Fruit fly (Drosophila melanogaster) whole organism, embryonic: ENCODE data around the gene scaf6.

Experiments used
- B-H1 ChIP-seq: fragments of 200-800 bp; sonication (Bioruptor generic); IDR thresholded peaks from 3 replicates; pipeline ENCODE4 v1.3.6; 2022; ENCODE audit warnings: missing biosample characterization, missing genetic modification characterization
- CG1024 ChIP-seq: fragments of 200-800 bp; sonication (Bioruptor generic); IDR thresholded peaks from 2 replicates; pipeline ENCODE4 v1.3.6; 2022; ENCODE audit warnings: missing biosample characterization, missing genetic modification characterization
- CG10565 ChIP-seq: fragments of 200-800 bp; sonication (Bioruptor generic); optimal IDR thresholded peaks from 3 replicates; lab custom pipeline; 2016; ENCODE audit warnings: missing biosample characterization, mild to moderate bottlenecking, missing genetic modification characterization
- CG11695 ChIP-seq: fragments of 200-800 bp; sonication (Bioruptor generic); IDR thresholded peaks from 3 replicates; pipeline ENCODE4 v1.3.6; 2022; ENCODE audit warnings: missing biosample characterization, missing genetic modification characterization
- CG12942 ChIP-seq: fragments of 200-800 bp; sonication (Bioruptor generic); optimal IDR thresholded peaks from 3 replicates; lab custom pipeline; 2016; ENCODE audit warnings: missing biosample characterization, missing genetic modification characterization
- CG13287 ChIP-seq: fragments of 200-800 bp; sonication (Bioruptor generic); IDR thresholded peaks from 2 replicates; pipeline ENCODE4 v1.3.6; 2022; ENCODE audit warnings: missing biosample characterization, missing genetic modification characterization; ENCODE audit not compliant: partially characterized antibody
- CG13296 ChIP-seq: fragments of 200-800 bp; sonication (Bioruptor generic); optimal IDR thresholded peaks from 3 replicates; lab custom pipeline; 2018; ENCODE audit warnings: missing biosample characterization, mild to moderate bottlenecking, missing genetic modification characterization
- CG14441 ChIP-seq: fragments of 200-800 bp; sonication (Bioruptor generic); IDR thresholded peaks from 2 replicates; pipeline ENCODE4 v1.3.6; 2022; ENCODE audit warnings: missing biosample characterization, missing genetic modification characterization
- CG1602 ChIP-seq: fragments of 200-800 bp; sonication (Bioruptor generic); optimal IDR thresholded peaks from 3 replicates; lab custom pipeline; 2016; ENCODE audit warnings: missing biosample characterization, missing genetic modification characterization
- CG16815 ChIP-seq: fragments of 200-800 bp; sonication (Bioruptor generic); optimal IDR thresholded peaks from 3 replicates; lab custom pipeline; 2017; ENCODE audit warnings: missing biosample characterization, mild to moderate bottlenecking, missing genetic modification characterization
- CG17359 ChIP-seq: fragments of 200-800 bp; sonication (Bioruptor generic); optimal IDR thresholded peaks from 3 replicates; lab custom pipeline; 2018; ENCODE audit warnings: missing biosample characterization, mild to moderate bottlenecking, missing genetic modification characterization, moderate library complexity
- CG17612 ChIP-seq: fragments of 200-800 bp; sonication (Bioruptor generic); IDR thresholded peaks from 2 replicates; pipeline ENCODE4 v1.3.6; 2022; ENCODE audit warnings: missing biosample characterization, missing genetic modification characterization
- CG17912 ChIP-seq: fragments of 200-800 bp; sonication (Bioruptor generic); optimal IDR thresholded peaks from 2 replicates; lab custom pipeline; 2018; ENCODE audit warnings: missing biosample characterization, mild to moderate bottlenecking, missing genetic modification characterization
- CG18262 ChIP-seq: fragments of 200-800 bp; optimal IDR thresholded peaks from 3 replicates; lab custom pipeline; 2019; ENCODE audit warnings: missing biosample characterization, mild to moderate bottlenecking, missing genetic modification characterization, moderate library complexity
- CG2875 ChIP-seq: fragments of 200-800 bp; sonication (Bioruptor generic); optimal IDR thresholded peaks from 2 replicates; lab custom pipeline; 2017; ENCODE audit warnings: missing biosample characterization, mild to moderate bottlenecking, missing genetic modification characterization, missing genetic modification reagents
- CG31388 ChIP-seq: fragments of 200-800 bp; sonication (Bioruptor generic); optimal IDR thresholded peaks from 2 replicates; lab custom pipeline; 2016; ENCODE audit warnings: missing biosample characterization, missing genetic modification characterization
- CG3163 ChIP-seq: fragments of 200-800 bp; sonication (Bioruptor generic); optimal IDR thresholded peaks from 3 replicates; lab custom pipeline; 2016; ENCODE audit warnings: missing biosample characterization, missing genetic modification characterization
- CG34376 ChIP-seq: fragments of 200-800 bp; sonication (Bioruptor generic); optimal IDR thresholded peaks from 2 replicates; lab custom pipeline; 2018; ENCODE audit warnings: missing biosample characterization, mild to moderate bottlenecking, missing genetic modification characterization
- CG3847 ChIP-seq: fragments of 200-800 bp; sonication (Bioruptor generic); IDR thresholded peaks from 2 replicates; pipeline ENCODE4 v1.3.6; 2022; ENCODE audit warnings: missing biosample characterization, missing genetic modification characterization
- CG4360 ChIP-seq: fragments of 200-800 bp; sonication (Bioruptor generic); IDR thresholded peaks from 2 replicates; pipeline ENCODE4 v1.3.6; 2022; ENCODE audit warnings: missing biosample characterization, missing genetic modification characterization
- CG4854 ChIP-seq: fragments of 200-800 bp; sonication (Bioruptor generic); optimal IDR thresholded peaks from 2 replicates; lab custom pipeline; 2016; ENCODE audit warnings: missing biosample characterization, missing genetic modification characterization, inconsistent platforms
- CG6813 ChIP-seq: fragments of 200-800 bp; sonication (Bioruptor generic); optimal IDR thresholded peaks from 2 replicates; lab custom pipeline; 2017; ENCODE audit warnings: missing biosample characterization, missing genetic modification characterization, mild to moderate bottlenecking, moderate library complexity, missing genetic modification reagents
- CG8281 ChIP-seq: fragments of 200-800 bp; sonication (Bioruptor generic); optimal IDR thresholded peaks from 2 replicates; lab custom pipeline; 2018; ENCODE audit warnings: missing biosample characterization, mild to moderate bottlenecking, missing genetic modification characterization, moderate library complexity
- CG9797 ChIP-seq: fragments of 200-800 bp; sonication (Bioruptor generic); optimal IDR thresholded peaks from 3 replicates; lab custom pipeline; 2018; ENCODE audit warnings: missing biosample characterization, mild to moderate bottlenecking, missing genetic modification characterization
- Camta ChIP-seq: fragments of 200-800 bp; sonication (Bioruptor generic); optimal IDR thresholded peaks from 2 replicates; lab custom pipeline; 2016; ENCODE audit warnings: missing biosample characterization, missing genetic modification characterization
- CkIIα-i1 ChIP-seq: fragments of 200-800 bp; sonication (Bioruptor generic); IDR thresholded peaks from 2 replicates; pipeline ENCODE4 v1.3.6; 2022; ENCODE audit warnings: missing biosample characterization, missing genetic modification characterization
- Dbx ChIP-seq: fragments of 200-800 bp; sonication (Bioruptor generic); IDR thresholded peaks from 3 replicates; pipeline ENCODE4 v1.3.6; 2022; ENCODE audit warnings: missing biosample characterization, missing genetic modification characterization
- E2f1 ChIP-seq: fragments of 200-800 bp; sonication (Bioruptor generic); IDR thresholded peaks from 2 replicates; pipeline ENCODE4 v1.3.6; 2022; ENCODE audit warnings: missing biosample characterization, missing genetic modification characterization
- Gug ChIP-seq: fragments of 200-800 bp; sonication (Bioruptor generic); IDR thresholded peaks from 4 replicates; pipeline ENCODE4 v1.3.6; 2022; ENCODE audit warnings: missing biosample characterization, missing genetic modification characterization
- Hand ChIP-seq: fragments of 200-800 bp; sonication (Bioruptor generic); optimal IDR thresholded peaks from 2 replicates; lab custom pipeline; 2017; ENCODE audit warnings: mild to moderate bottlenecking, missing biosample characterization, missing genetic modification reagents, missing genetic modification characterization
- MESR4 ChIP-seq: fragments of 200-800 bp; sonication (Bioruptor generic); optimal IDR thresholded peaks from 2 replicates; lab custom pipeline; 2018; ENCODE audit warnings: missing biosample characterization, mild to moderate bottlenecking, missing genetic modification characterization, moderate library complexity
- NK7.1 ChIP-seq: fragments of 200-800 bp; sonication (Bioruptor generic); optimal IDR thresholded peaks from 3 replicates; lab custom pipeline; 2016; ENCODE audit warnings: missing biosample characterization, missing genetic modification characterization
- Ravus ChIP-seq: fragments of 200-800 bp; sonication (Bioruptor generic); IDR thresholded peaks from 2 replicates; pipeline ENCODE4 v1.3.6; 2022; ENCODE audit warnings: missing biosample characterization, missing genetic modification characterization
- cas ChIP-seq: fragments of 200-800 bp; sonication (Bioruptor generic); IDR thresholded peaks from 2 replicates; pipeline ENCODE4 v1.3.6; 2022; ENCODE audit warnings: missing biosample characterization, missing genetic modification characterization
- caup ChIP-seq: fragments of 200-800 bp; sonication (Bioruptor generic); optimal IDR thresholded peaks from 3 replicates; lab custom pipeline; 2017; ENCODE audit warnings: missing biosample characterization, mild to moderate bottlenecking, missing genetic modification characterization, moderate library complexity; ENCODE audit not compliant: severe bottlenecking
- dm ChIP-seq: fragments of 200-800 bp; sonication (Bioruptor generic); optimal IDR thresholded peaks from 3 replicates; lab custom pipeline; 2016; ENCODE audit warnings: missing biosample characterization, missing genetic modification characterization
- fu2 ChIP-seq: fragments of 200-800 bp; sonication (Bioruptor generic); optimal IDR thresholded peaks from 2 replicates; lab custom pipeline; 2016; ENCODE audit warnings: missing biosample characterization, missing genetic modification characterization
- gem ChIP-seq: fragments of 200-800 bp; sonication (Bioruptor generic); optimal IDR thresholded peaks from 2 replicates; lab custom pipeline; 2019; ENCODE audit warnings: missing biosample characterization, mild to moderate bottlenecking, missing genetic modification characterization, moderate library complexity
- ind ChIP-seq: fragments of 200-800 bp; sonication (Bioruptor generic); optimal IDR thresholded peaks from 3 replicates; lab custom pipeline; 2016; ENCODE audit warnings: missing biosample characterization, missing genetic modification characterization
- insv ChIP-seq, 2 experiments: fragments of 200-800 bp; sonication (Bioruptor generic); optimal IDR thresholded peaks; 3 replicates each; lab custom pipeline; 2016 to 2018; ENCODE audit warnings: missing biosample characterization in 2 of 2, missing genetic modification characterization in 2 of 2
- inv ChIP-seq: fragments of 200-800 bp; sonication (Bioruptor generic); IDR thresholded peaks from 2 replicates; pipeline ENCODE4 v1.3.6; 2022; ENCODE audit warnings: missing biosample characterization, missing genetic modification characterization; ENCODE audit not compliant: partially characterized antibody
- lola ChIP-seq, 3 experiments: fragments of >200 bp in 2 of 3; fragments of 200-800 bp in 1 of 3; sonication (Bioruptor generic) in 1 of 3; optimal IDR thresholded peaks; 2 replicates each; lab custom pipeline; 2017 to 2019; ENCODE audit warnings: missing biosample characterization in 3 of 3, missing genetic modification characterization in 3 of 3, mild to moderate bottlenecking in 1 of 3, moderate library complexity in 1 of 3
- pum ChIP-seq: fragments of 200-800 bp; sonication (Bioruptor generic); optimal IDR thresholded peaks from 2 replicates; lab custom pipeline; 2016; ENCODE audit warnings: missing biosample characterization, missing genetic modification characterization
- run ChIP-seq: fragments of 200-800 bp; sonication (Bioruptor generic); optimal IDR thresholded peaks from 3 replicates; lab custom pipeline; 2018; ENCODE audit warnings: missing biosample characterization, mild to moderate bottlenecking, missing genetic modification characterization
- shn ChIP-seq: fragments of 200-800 bp; sonication (Bioruptor generic); optimal IDR thresholded peaks from 3 replicates; lab custom pipeline; 2016; ENCODE audit warnings: missing biosample characterization, missing genetic modification characterization
- sna ChIP-seq: fragments of 200-800 bp; sonication (Bioruptor generic); IDR thresholded peaks from 2 replicates; pipeline ENCODE4 v1.3.6; 2022; ENCODE audit warnings: missing biosample characterization, missing genetic modification characterization; ENCODE audit not compliant: partially characterized antibody
- tin ChIP-seq: fragments of 200-800 bp; sonication (Bioruptor generic); optimal IDR thresholded peaks from 3 replicates; lab custom pipeline; 2016; ENCODE audit warnings: missing biosample characterization, missing genetic modification characterization
- wdn ChIP-seq: fragments of 200-800 bp; sonication (Bioruptor generic); IDR thresholded peaks from 2 replicates; pipeline ENCODE4 v1.3.6; 2022; ENCODE audit warnings: missing biosample characterization, missing genetic modification characterization
- wor ChIP-seq: fragments of 200-800 bp; sonication (Bioruptor generic); IDR thresholded peaks from 2 replicates; pipeline ENCODE4 v1.3.6; 2022; ENCODE audit warnings: missing biosample characterization, missing genetic modification characterization
- yki ChIP-seq: fragments of >200 bp; optimal IDR thresholded peaks from 3 replicates; lab custom pipeline; 2018

Gene scaf6

dm6 chr3L:17004218-17004759 lies 38.1 kb downstream of the scaf6 start (continued):
- TF ChIP-seq MESR4 (GFP tag; lab: Kevin White, UChicago) (no peak), CG9797 (GFP tag; lab: Kevin White, UChicago) (peak; percentile 18), CG17359 (tag; lab: Kevin White, UChicago) (peak; percentile 72), lola (GFP tag; optimal IDR thresholded peaks at IDR 0.05; lab: Kevin White, UChicago) (peak in 1 of 3 experiments; percentile 61), Gug (peak; percentile 79), B-H1 (GFP tag; lab: Robert Waterston, UW) (peak; percentile 73), CG6813 (GFP tag; lab: Kevin White, UChicago) (peak; percentile 60), CG13287 (GFP tag; lab: Robert Waterston, UW) (no peak), dm (GFP tag; lab: Kevin White, UChicago) (peak; percentile 73), E2f1 (peak; percentile 80), CG13296 (GFP tag; lab: Kevin White, UChicago) (peak; percentile 34), insv (GFP tag; optimal IDR thresholded peaks at IDR 0.05; lab: Kevin White, UChicago) (peak in 1 of 2 experiments; percentile 21), shn (GFP tag; lab: Kevin White, UChicago) (peak; percentile 92), CG12942 (GFP tag; lab: Kevin White, UChicago) (peak; percentile 74), tin (GFP tag; lab: Kevin White, UChicago) (peak; percentile 83), Camta (GFP tag; lab: Kevin White, UChicago) (peak; percentile 90), CkIIα-i1 (peak; percentile 60; the same call in 1 of the 2 replicates), CG34376 (GFP tag; lab: Kevin White, UChicago) (peak; percentile 61), yki (lab: Kevin White, UChicago) (no peak), CG3163 (GFP tag; lab: Kevin White, UChicago) (peak; percentile 76), sna (GFP tag; lab: Robert Waterston, UW) (no peak), Dbx (GFP tag; lab: Robert Waterston, UW) (peak; percentile 83), inv (peak; percentile 36; the same call in 1 of the 2 replicates), CG1024 (GFP tag; lab: Robert Waterston, UW) (peak; percentile 58; the same call in 1 of the 2 replicates), wor (GFP tag; lab: Robert Waterston, UW) (peak; percentile 64), CG17912 (no peak), Hand (GFP tag; lab: Kevin White, UChicago) (peak; percentile 76), cas (GFP tag; lab: Robert Waterston, UW) (peak; percentile 56; the same call in 1 of the 2 replicates), CG16815 (GFP tag; lab: Kevin White, UChicago) (peak; percentile 73), CG4360 (GFP tag; lab: Robert Waterston, UW) (no peak), wdn (GFP tag; lab: Robert Waterston, UW) (peak; percentile 63), CG14441 (peak; percentile 88), CG10565 (peak; percentile 39), ind (GFP tag; lab: Kevin White, UChicago) (peak; percentile 85), CG31388 (peak; percentile 80), CG1602 (GFP tag; lab: Kevin White, UChicago) (peak; percentile 68), Ravus (GFP tag; lab: Robert Waterston, UW) (peak; percentile 61), CG18262 (tag; lab: Kevin White, UChicago) (peak; percentile 87), fu2 (GFP tag; lab: Kevin White, UChicago) (peak; percentile 90), gem (tag; lab: Kevin White, UChicago) (peak; percentile 94), CG11695 (peak; percentile 91), CG3847 (peak; percentile 88), CG8281 (peak; percentile 34), CG2875 (GFP tag; lab: Kevin White, UChicago) (peak; percentile 54), caup (GFP tag; lab: Kevin White, UChicago) (peak; percentile 81), NK7.1 (GFP tag; lab: Kevin White, UChicago) (peak; percentile 82), CG17612 (0 out of 2 replicates have a peak, but pooled peaks have one; percentile 35), pum (GFP tag; lab: Kevin White, UChicago) (peak; percentile 90), CG4854 (GFP tag; lab: Kevin White, UChicago) (peak; percentile 81), run (peak; percentile 81)
